Worm (Caenorhabditis elegans) whole organism, L3 larva: ENCODE results near the gene T05A8.8.
"Not testable (repeated sequence)": the region's sequence is repeated elsewhere in the genome, so short reads cannot be mapped to it uniquely, and the experiment has no call there.

Experiments used
- R02D3.7 ChIP-seq: fragments of 150-350 bp; optimal IDR thresholded peaks from 2 replicates; lab custom pipeline; 2014; ENCODE audit warnings: missing biosample characterization, missing genetic modification characterization
- ZK546.5 ChIP-seq: sonication (generic microtip); optimal IDR thresholded peaks from 2 replicates; lab custom pipeline; 2017; ENCODE audit warnings: missing biosample characterization, missing genetic modification characterization
- aly-2 ChIP-seq: fragments of 150-350 bp; optimal IDR thresholded peaks from 2 replicates; lab custom pipeline; 2014; ENCODE audit warnings: missing biosample characterization, missing genetic modification characterization
- ama-1 ChIP-seq: fragments of 150-350 bp; optimal IDR thresholded peaks from 2 replicates; lab custom pipeline; 2018
- ceh-28 ChIP-seq: fragments of 150-350 bp; optimal IDR thresholded peaks from 2 replicates; lab custom pipeline; 2014; ENCODE audit warnings: missing biosample characterization, missing genetic modification reagents, missing genetic modification characterization
- ceh-9 ChIP-seq: sonication (generic microtip); optimal IDR thresholded peaks from 2 replicates; lab custom pipeline; 2018; ENCODE audit warnings: missing biosample characterization, missing genetic modification characterization
- daf-12 ChIP-seq: fragments of 150-350 bp; optimal IDR thresholded peaks from 2 replicates; lab custom pipeline; 2014; ENCODE audit warnings: missing biosample characterization, missing genetic modification reagents, missing genetic modification characterization
- egl-27 ChIP-seq: sonication (generic microtip); optimal IDR thresholded peaks from 4 replicates; lab custom pipeline; 2017; ENCODE audit warnings: missing biosample characterization, missing genetic modification reagents, missing genetic modification characterization
- elt-2 ChIP-seq: sonication (generic microtip); optimal IDR thresholded peaks from 2 replicates; lab custom pipeline; 2016; ENCODE audit warnings: missing genetic modification reagents, mild to moderate bottlenecking, missing genetic modification characterization, missing compliant biosample characterization
- fkh-2 ChIP-seq: fragments of 150-350 bp; optimal IDR thresholded peaks from 2 replicates; lab custom pipeline; 2014; ENCODE audit warnings: missing biosample characterization, missing genetic modification reagents, missing genetic modification characterization
- fos-1 ChIP-seq: fragments of 150-350 bp; optimal IDR thresholded peaks from 2 replicates; lab custom pipeline; 2014; ENCODE audit warnings: missing biosample characterization, missing genetic modification characterization
- jun-1 ChIP-seq: fragments of 150-350 bp; optimal IDR thresholded peaks from 2 replicates; lab custom pipeline; 2014; ENCODE audit warnings: missing biosample characterization, missing genetic modification reagents, missing genetic modification characterization
- lin-15B ChIP-seq: fragments of 150-350 bp; optimal IDR thresholded peaks from 2 replicates; lab custom pipeline; 2014; ENCODE audit warnings: missing biosample characterization, missing genetic modification characterization
- lin-39 ChIP-seq: fragments of 150-350 bp; optimal IDR thresholded peaks from 2 replicates; lab custom pipeline; 2018; ENCODE audit warnings: missing biosample characterization, missing genetic modification reagents, missing genetic modification characterization
- lsy-12 ChIP-seq: sonication (generic microtip); optimal IDR thresholded peaks from 2 replicates; lab custom pipeline; 2016; ENCODE audit warnings: mild to moderate bottlenecking, missing genetic modification characterization, missing compliant biosample characterization
- mml-1 ChIP-seq: fragments of 150-350 bp; sonication (generic microtip); optimal IDR thresholded peaks from 3 replicates; lab custom pipeline; 2014; ENCODE audit warnings: missing biosample characterization, missing genetic modification characterization
- nfya-1 ChIP-seq: sonication (generic microtip); optimal IDR thresholded peaks from 2 replicates; lab custom pipeline; 2017; ENCODE audit warnings: missing genetic modification characterization, mild to moderate bottlenecking, missing compliant biosample characterization, antibody characterized with exemption, moderate library complexity; ENCODE audit not compliant: insufficient read depth
- nhr-12 ChIP-seq: fragments of 150-350 bp; optimal IDR thresholded peaks from 2 replicates; lab custom pipeline; 2014; ENCODE audit warnings: missing biosample characterization, missing genetic modification characterization
- nhr-23 ChIP-seq: fragments of 150-350 bp; optimal IDR thresholded peaks from 2 replicates; lab custom pipeline; 2014; ENCODE audit warnings: missing biosample characterization, missing genetic modification reagents, missing genetic modification characterization
- nhr-25 ChIP-seq: sonication (generic microtip); optimal IDR thresholded peaks from 2 replicates; lab custom pipeline; 2017; ENCODE audit warnings: missing biosample characterization, missing genetic modification characterization
- nhr-28 ChIP-seq: fragments of 150-350 bp; optimal IDR thresholded peaks from 2 replicates; lab custom pipeline; 2014; ENCODE audit warnings: missing biosample characterization, missing genetic modification characterization
- nhr-43 ChIP-seq: sonication (generic microtip); optimal IDR thresholded peaks from 2 replicates; lab custom pipeline; 2016; ENCODE audit warnings: mild to moderate bottlenecking, missing genetic modification characterization, missing compliant biosample characterization; ENCODE audit not compliant: poor library complexity, severe bottlenecking
- nhr-67 ChIP-seq: fragments of 150-350 bp; optimal IDR thresholded peaks from 2 replicates; lab custom pipeline; 2014; ENCODE audit warnings: missing biosample characterization, missing genetic modification characterization
- nhr-77 ChIP-seq: fragments of 150-350 bp; optimal IDR thresholded peaks from 2 replicates; lab custom pipeline; 2014; ENCODE audit warnings: missing biosample characterization, missing genetic modification characterization
- skn-1 ChIP-seq: fragments of 150-350 bp; optimal IDR thresholded peaks from 2 replicates; lab custom pipeline; 2014; ENCODE audit warnings: missing biosample characterization, missing genetic modification characterization
- snpc-4 ChIP-seq: fragments of 150-350 bp; optimal IDR thresholded peaks from 2 replicates; lab custom pipeline; 2014; ENCODE audit warnings: missing biosample characterization, missing genetic modification characterization
- tbx-2 ChIP-seq: sonication (generic microtip); optimal IDR thresholded peaks from 2 replicates; lab custom pipeline; 2016; ENCODE audit warnings: mild to moderate bottlenecking, missing genetic modification characterization, missing compliant biosample characterization
- unc-39 ChIP-seq: sonication (generic microtip); optimal IDR thresholded peaks from 4 replicates; lab custom pipeline; 2017; ENCODE audit warnings: missing biosample characterization, missing genetic modification characterization
- unc-62 ChIP-seq: fragments of 150-350 bp; sonication (generic microtip); optimal IDR thresholded peaks from 4 replicates; lab custom pipeline; 2014; ENCODE audit warnings: missing biosample characterization, missing genetic modification reagents, missing genetic modification characterization
- zag-1 ChIP-seq: fragments of 150-350 bp; optimal IDR thresholded peaks from 2 replicates; lab custom pipeline; 2014; ENCODE audit warnings: missing biosample characterization, missing genetic modification characterization
- ztf-11 ChIP-seq: fragments of 150-350 bp; optimal IDR thresholded peaks from 2 replicates; lab custom pipeline; 2014; ENCODE audit warnings: missing biosample characterization, missing genetic modification characterization
- ztf-4 ChIP-seq: fragments of 150-350 bp; optimal IDR thresholded peaks from 2 replicates; lab custom pipeline; 2014; ENCODE audit warnings: missing biosample characterization, missing genetic modification characterization

T05A8.8 gene

DNA sequence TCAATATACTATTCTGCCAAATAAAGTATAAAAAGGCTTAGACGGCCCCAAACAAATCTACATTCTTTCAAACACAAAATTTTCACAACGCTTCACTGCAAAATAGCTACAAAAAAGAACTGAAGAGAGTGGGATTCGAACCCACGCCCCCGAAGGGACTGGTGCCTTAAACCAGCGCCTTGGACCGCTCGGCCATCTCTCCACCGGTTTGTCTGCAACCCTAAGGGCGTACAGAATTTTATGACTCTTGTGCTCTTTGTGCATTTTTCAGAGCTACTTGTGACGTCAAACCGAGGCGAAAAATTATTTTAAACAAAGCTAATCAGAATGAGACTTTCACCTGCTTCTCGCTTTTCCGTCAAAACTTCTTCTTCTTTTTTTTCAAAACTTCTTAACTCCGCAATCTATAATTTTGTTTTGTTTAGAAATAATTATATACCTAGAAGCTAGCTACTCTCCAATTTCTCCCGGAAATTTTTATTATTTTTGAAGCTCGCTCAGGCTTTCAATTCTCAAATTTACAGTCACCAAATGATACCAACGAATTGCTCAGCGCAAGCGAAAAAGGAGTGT, at the start of gene T05A8.8:
Gene T05A8.8 (plus strand): TSS at position 523 of the 573 bp plus-strand sequence.
- TF ChIP-seq ama-1 (lab: Kevin White, UChicago) (no peak), nhr-43 (tag; lab: Kevin White, UChicago) (no peak), lin-15B (tag; lab: Kevin White, UChicago) (no peak), nhr-23 (tag; lab: Kevin White, UChicago) (no peak), tbx-2 (tag; lab: Kevin White, UChicago) (no peak), lsy-12 (tag; lab: Kevin White, UChicago) (no peak), jun-1 (tag; lab: Kevin White, UChicago) (no peak), R02D3.7 (tag; lab: Kevin White, UChicago) (no peak), mml-1 (no peak), elt-2 (tag; lab: Kevin White, UChicago) (no peak), nfya-1 (tag; lab: Kevin White, UChicago) (no peak), snpc-4 (tag; lab: Kevin White, UChicago) (no peak)

DNA sequence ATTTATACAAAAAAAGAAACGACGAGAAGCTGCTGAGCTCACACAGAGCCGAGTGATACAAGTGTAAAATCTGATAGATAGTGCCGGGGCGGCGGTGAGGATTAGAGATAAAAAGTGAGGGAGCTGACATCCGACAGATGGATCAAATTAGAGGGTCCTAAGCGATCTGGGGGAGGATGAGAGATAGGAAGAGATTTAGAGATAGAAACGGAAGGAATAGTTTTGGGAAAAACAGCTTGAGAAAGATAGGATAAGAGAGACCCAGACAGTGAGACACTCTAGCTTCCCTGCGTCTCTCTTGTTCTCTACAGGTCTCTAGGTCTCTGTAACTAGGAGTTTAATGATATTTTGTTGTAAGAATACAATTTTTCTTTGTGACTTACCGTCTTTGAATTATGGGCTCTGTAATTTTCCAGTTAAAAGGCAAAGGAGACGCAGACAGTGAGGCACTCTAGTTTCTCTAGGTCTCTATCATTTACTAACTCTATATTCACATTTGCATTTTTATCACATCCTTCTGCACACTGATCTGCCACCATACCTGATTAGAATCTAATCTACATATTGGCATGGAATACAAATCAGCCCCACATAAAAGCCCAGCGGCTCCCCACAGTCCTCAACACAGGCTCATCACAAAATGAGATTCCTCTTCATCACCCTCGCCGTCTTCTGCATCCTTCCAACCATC, 49.3 kb upstream of the T05A8.8 start, which contains the start of the genes sup-9 and nspf-1:
Gene sup-9 (minus strand): TSS at position 43 of the 691 bp plus-strand sequence.
Gene nspf-1 (plus strand): TSS at position 641 of the 691 bp plus-strand sequence.
- TF ChIP-seq nhr-23 (tag; lab: Kevin White, UChicago) (no peak), nhr-43 (tag; lab: Kevin White, UChicago) (no peak), jun-1 (tag; lab: Kevin White, UChicago) (no peak), nhr-28 (tag; lab: Kevin White, UChicago) (no peak), snpc-4 (tag; lab: Kevin White, UChicago) (no peak), ZK546.5 (tag; lab: Kevin White, UChicago) (no peak), fkh-2 (no peak), nhr-25 (tag; lab: Kevin White, UChicago) (no peak), nhr-67 (no peak), nhr-77 (tag; lab: Kevin White, UChicago) (no peak), ceh-9 (tag; lab: Kevin White, UChicago) (no peak), ztf-4 (tag; lab: Kevin White, UChicago) (no peak), lin-15B (tag; lab: Kevin White, UChicago) (no peak), daf-12 (no peak), unc-39 (tag; lab: Kevin White, UChicago) (no peak), ama-1 (lab: Kevin White, UChicago) (no peak), lin-39 (tag; lab: Kevin White, UChicago) (no peak)

ce11 chrII:2688616-2689015, 47.9 kb upstream of the T05A8.8 start, which contains the start of gene nspf-2:
Gene nspf-2, plus strand, starts transcription at chrII:2688916.
- not testable (repeated sequence) for TF ChIP-seq nfya-1, nhr-23, egl-27 (tag; lab: Kevin White, UChicago)

DNA sequence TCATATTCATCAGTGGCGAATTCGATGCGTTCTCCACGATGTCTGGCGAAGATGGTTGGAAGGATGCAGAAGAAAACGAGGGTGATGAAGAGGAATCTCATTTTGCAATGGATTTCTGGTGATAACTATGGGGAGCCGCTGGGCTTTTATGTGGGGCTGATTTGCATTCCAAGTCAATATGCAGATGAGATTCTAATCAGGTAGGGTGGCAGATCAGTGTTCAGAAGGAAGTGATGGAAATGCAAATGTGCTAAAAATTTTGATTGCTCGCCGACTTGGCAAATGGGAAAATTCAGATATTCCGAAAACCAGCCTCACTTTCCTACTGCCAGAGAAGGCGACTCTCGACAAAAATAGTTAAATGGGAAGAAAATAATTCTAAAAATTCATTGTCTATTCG, 46.4 kb upstream of the T05A8.8 start, which contains the start of gene nspf-3:
Gene nspf-3 (minus strand): TSS at position 101 of the 400 bp plus-strand sequence.
- TF ChIP-seq ceh-28 (tag; lab: Kevin White, UChicago) (no peak), daf-12 (no peak), mml-1 (no peak), ceh-9 (tag; lab: Kevin White, UChicago) (no peak), R02D3.7 (tag; lab: Kevin White, UChicago) (no peak), unc-39 (tag; lab: Kevin White, UChicago) (no peak), zag-1 (tag; lab: Kevin White, UChicago) (no peak), ztf-11 (tag; lab: Kevin White, UChicago) (no peak), lin-39 (tag; lab: Kevin White, UChicago) (no peak), aly-2 (tag; lab: Kevin White, UChicago) (no peak), unc-62 (GFP tag; lab: Kevin White, UChicago) (no peak), fos-1 (tag; lab: Kevin White, UChicago) (no peak), nhr-43 (tag; lab: Kevin White, UChicago) (no peak), nhr-12 (no peak), nhr-25 (tag; lab: Kevin White, UChicago) (no peak), skn-1 (no peak)
